Fruit fly (Drosophila melanogaster) whole organism, embryonic: ENCODE data around the gene CG31551.
A peak's percentile ranks its signal among the peaks of the same experiment; 100 is the strongest.

Experiments used
- Abd-B ChIP-seq: fragments of 200-800 bp; sonication (Bioruptor generic); optimal IDR thresholded peaks from 2 replicates; lab custom pipeline; 2018; ENCODE audit warnings: missing biosample characterization, mild to moderate bottlenecking, missing genetic modification characterization, moderate library complexity
- Bdp1 ChIP-seq: fragments of 200-800 bp; sonication (Bioruptor generic); optimal IDR thresholded peaks from 3 replicates; lab custom pipeline; 2016; ENCODE audit warnings: missing biosample characterization, missing genetic modification characterization
- Bgb ChIP-seq: fragments of 200-800 bp; sonication (Bioruptor generic); IDR thresholded peaks from 2 replicates; pipeline ENCODE4 v1.3.6; 2022; ENCODE audit warnings: missing biosample characterization, missing genetic modification characterization; ENCODE audit not compliant: partially characterized antibody
- CG11398 ChIP-seq: fragments of 200-800 bp; sonication (Bioruptor generic); optimal IDR thresholded peaks from 2 replicates; lab custom pipeline; 2016; ENCODE audit warnings: missing biosample characterization, missing genetic modification characterization
- CG14860 ChIP-seq: fragments of 200-800 bp; sonication (Bioruptor generic); IDR thresholded peaks from 3 replicates; pipeline ENCODE4 v1.3.6; 2022; ENCODE audit warnings: missing biosample characterization, missing genetic modification characterization; ENCODE audit not compliant: partially characterized antibody
- CG15073 ChIP-seq: fragments of 200-800 bp; sonication (Bioruptor generic); optimal IDR thresholded peaks from 2 replicates; lab custom pipeline; 2016; ENCODE audit warnings: missing biosample characterization, missing genetic modification characterization
- CG15514 ChIP-seq: fragments of 200-800 bp; sonication (Bioruptor generic); optimal IDR thresholded peaks from 3 replicates; lab custom pipeline; 2017; ENCODE audit warnings: missing biosample characterization, missing genetic modification characterization, mild to moderate bottlenecking, moderate library complexity, missing genetic modification reagents
- CG16813 ChIP-seq: fragments of 200-800 bp; sonication (Bioruptor generic); IDR thresholded peaks from 3 replicates; pipeline ENCODE4 v1.3.6; 2022; ENCODE audit warnings: missing biosample characterization, missing genetic modification characterization; ENCODE audit not compliant: partially characterized antibody
- CG16815 ChIP-seq: fragments of 200-800 bp; sonication (Bioruptor generic); optimal IDR thresholded peaks from 3 replicates; lab custom pipeline; 2017; ENCODE audit warnings: missing biosample characterization, mild to moderate bottlenecking, missing genetic modification characterization
- CG17328 ChIP-seq: fragments of 200-800 bp; sonication (Bioruptor generic); IDR thresholded peaks from 2 replicates; pipeline ENCODE4 v1.3.6; 2022; ENCODE audit warnings: missing biosample characterization, missing genetic modification characterization
- CG17359 ChIP-seq: fragments of 200-800 bp; sonication (Bioruptor generic); optimal IDR thresholded peaks from 3 replicates; lab custom pipeline; 2018; ENCODE audit warnings: missing biosample characterization, mild to moderate bottlenecking, missing genetic modification characterization, moderate library complexity
- CG1792 ChIP-seq: fragments of 200-800 bp; sonication (Bioruptor generic); optimal IDR thresholded peaks from 2 replicates; lab custom pipeline; 2016; ENCODE audit warnings: missing biosample characterization, missing genetic modification characterization
- CG18262 ChIP-seq: fragments of 200-800 bp; optimal IDR thresholded peaks from 3 replicates; lab custom pipeline; 2019; ENCODE audit warnings: missing biosample characterization, mild to moderate bottlenecking, missing genetic modification characterization, moderate library complexity
- CG2202 ChIP-seq: fragments of 200-800 bp; sonication (Bioruptor generic); optimal IDR thresholded peaks from 2 replicates; lab custom pipeline; 2018; ENCODE audit warnings: missing biosample characterization, mild to moderate bottlenecking, missing genetic modification characterization
- CG3281 ChIP-seq: fragments of 200-800 bp; sonication (Bioruptor generic); optimal IDR thresholded peaks from 3 replicates; lab custom pipeline; 2017; ENCODE audit warnings: missing biosample characterization, mild to moderate bottlenecking, missing genetic modification characterization
- CG4820 ChIP-seq: fragments of 200-800 bp; sonication (Bioruptor generic); optimal IDR thresholded peaks from 3 replicates; lab custom pipeline; 2016; ENCODE audit warnings: missing biosample characterization, missing genetic modification characterization
- CG6175 ChIP-seq: fragments of 200-800 bp; sonication (Bioruptor generic); IDR thresholded peaks from 3 replicates; pipeline ENCODE4 v1.3.6; 2022; ENCODE audit warnings: missing biosample characterization, missing genetic modification characterization
- CG6654 ChIP-seq: fragments of 200-800 bp; sonication (Bioruptor generic); optimal IDR thresholded peaks from 2 replicates; lab custom pipeline; 2017; ENCODE audit warnings: missing biosample characterization, mild to moderate bottlenecking, missing genetic modification characterization
- CG6813 ChIP-seq: fragments of 200-800 bp; sonication (Bioruptor generic); optimal IDR thresholded peaks from 2 replicates; lab custom pipeline; 2017; ENCODE audit warnings: missing biosample characterization, missing genetic modification characterization, mild to moderate bottlenecking, moderate library complexity, missing genetic modification reagents
- CG8290 ChIP-seq, 3 experiments: fragments of 200-800 bp; sonication (Bioruptor generic); optimal IDR thresholded peaks; 2 replicates each; lab custom pipeline; 2016 to 2019; ENCODE audit warnings: missing biosample characterization in 3 of 3, missing genetic modification characterization in 3 of 3, mild to moderate bottlenecking in 2 of 3, moderate library complexity in 1 of 3
- CG8924 ChIP-seq: fragments of 200-800 bp; optimal IDR thresholded peaks from 3 replicates; lab custom pipeline; 2019; ENCODE audit warnings: missing biosample characterization, mild to moderate bottlenecking, missing genetic modification characterization, moderate library complexity
- CG9609 ChIP-seq: fragments of 200-800 bp; sonication (Bioruptor generic); optimal IDR thresholded peaks from 3 replicates; lab custom pipeline; 2016; ENCODE audit warnings: missing biosample characterization, missing genetic modification characterization
- Chrac-16 ChIP-seq: fragments of 200-800 bp; sonication (Bioruptor generic); optimal IDR thresholded peaks from 3 replicates; lab custom pipeline; 2016; ENCODE audit warnings: missing biosample characterization, missing genetic modification characterization
- Dip3 ChIP-seq: fragments of 200-800 bp; sonication (Bioruptor generic); optimal IDR thresholded peaks from 3 replicates; lab custom pipeline; 2016; ENCODE audit warnings: missing biosample characterization, missing genetic modification characterization
- Ets65A ChIP-seq: fragments of 200-800 bp; sonication (Bioruptor generic); peaks from one replicate; lab custom pipeline; 2016; ENCODE audit warnings: missing biosample characterization, missing genetic modification characterization
- HLH3B ChIP-seq: fragments of 200-800 bp; sonication (Bioruptor generic); IDR thresholded peaks from 2 replicates; pipeline ENCODE4 v1.3.6; 2022; ENCODE audit warnings: missing biosample characterization, missing genetic modification characterization
- NFAT ChIP-seq: fragments of 200-800 bp; sonication (Bioruptor generic); IDR thresholded peaks from 2 replicates; pipeline ENCODE4 v1.3.6; 2022; ENCODE audit warnings: missing biosample characterization, missing genetic modification characterization
- Oli ChIP-seq: fragments of 200-800 bp; sonication (Bioruptor generic); optimal IDR thresholded peaks from 2 replicates; lab custom pipeline; 2018; ENCODE audit warnings: missing biosample characterization, mild to moderate bottlenecking, missing genetic modification characterization, moderate library complexity
- Ravus ChIP-seq: fragments of 200-800 bp; sonication (Bioruptor generic); IDR thresholded peaks from 2 replicates; pipeline ENCODE4 v1.3.6; 2022; ENCODE audit warnings: missing biosample characterization, missing genetic modification characterization
- Xrp1 ChIP-seq: fragments of 200-800 bp; sonication (Bioruptor generic); IDR thresholded peaks from 2 replicates; pipeline ENCODE4 v1.3.6; 2022; ENCODE audit warnings: missing biosample characterization, missing genetic modification characterization
- ab ChIP-seq: fragments of 200-800 bp; sonication (Bioruptor generic); optimal IDR thresholded peaks from 2 replicates; lab custom pipeline; 2016; ENCODE audit warnings: missing biosample characterization, missing genetic modification characterization
- aop ChIP-seq: fragments of 200-800 bp; sonication (Bioruptor generic); IDR thresholded peaks from 2 replicates; pipeline ENCODE4 v1.3.6; 2022; ENCODE audit warnings: missing biosample characterization, missing genetic modification characterization
- bowl ChIP-seq: fragments of 200-800 bp; sonication (Bioruptor generic); IDR thresholded peaks from 2 replicates; pipeline ENCODE4 v1.3.6; 2022; ENCODE audit warnings: missing biosample characterization, missing genetic modification characterization
- cas ChIP-seq: fragments of 200-800 bp; sonication (Bioruptor generic); IDR thresholded peaks from 2 replicates; pipeline ENCODE4 v1.3.6; 2022; ENCODE audit warnings: missing biosample characterization, missing genetic modification characterization
- corto ChIP-seq: fragments of 200-800 bp; sonication (Bioruptor generic); optimal IDR thresholded peaks from 2 replicates; lab custom pipeline; 2016; ENCODE audit warnings: missing biosample characterization, mild to moderate bottlenecking, missing genetic modification characterization, moderate library complexity
- crol ChIP-seq: fragments of 200-800 bp; sonication (Bioruptor generic); IDR thresholded peaks from 2 replicates; pipeline ENCODE4 v1.3.6; 2022; ENCODE audit warnings: missing biosample characterization, missing genetic modification characterization
- ems ChIP-seq: fragments of 200-800 bp; sonication (Bioruptor generic); optimal IDR thresholded peaks from 3 replicates; lab custom pipeline; 2016; ENCODE audit warnings: missing biosample characterization, missing genetic modification characterization
- en ChIP-seq: fragments of 200-800 bp; sonication (Bioruptor generic); optimal IDR thresholded peaks from 2 replicates; lab custom pipeline; 2016; ENCODE audit warnings: missing biosample characterization, missing genetic modification characterization
- fu2 ChIP-seq: fragments of 200-800 bp; sonication (Bioruptor generic); optimal IDR thresholded peaks from 2 replicates; lab custom pipeline; 2016; ENCODE audit warnings: missing biosample characterization, missing genetic modification characterization
- gcm ChIP-seq: fragments of 200-800 bp; sonication (Bioruptor generic); optimal IDR thresholded peaks from 2 replicates; lab custom pipeline; 2019; ENCODE audit warnings: missing biosample characterization, mild to moderate bottlenecking, missing genetic modification characterization, moderate library complexity
- hb ChIP-seq: fragments of 200-800 bp; sonication (Bioruptor generic); IDR thresholded peaks from 3 replicates; pipeline ENCODE4 v1.3.6; 2022; ENCODE audit warnings: missing biosample characterization, missing genetic modification characterization; ENCODE audit not compliant: partially characterized antibody
- jumu ChIP-seq: fragments of 200-800 bp; sonication (Bioruptor generic); optimal IDR thresholded peaks from 3 replicates; lab custom pipeline; 2016; ENCODE audit warnings: missing biosample characterization, missing genetic modification characterization
- nau ChIP-seq: fragments of 200-800 bp; sonication (Bioruptor generic); optimal IDR thresholded peaks from 3 replicates; lab custom pipeline; 2017; ENCODE audit warnings: missing biosample characterization, mild to moderate bottlenecking, missing genetic modification characterization, missing genetic modification reagents
- odd ChIP-seq: fragments of 200-800 bp; sonication (Bioruptor generic); optimal IDR thresholded peaks from 2 replicates; lab custom pipeline; 2017; ENCODE audit warnings: missing biosample characterization, mild to moderate bottlenecking, missing genetic modification characterization
- sim ChIP-seq: fragments of 200-800 bp; sonication (Bioruptor generic); IDR thresholded peaks from 2 replicates; pipeline ENCODE4 v1.3.6; 2022; ENCODE audit warnings: missing biosample characterization, missing genetic modification characterization
- sima ChIP-seq: fragments of 200-800 bp; sonication (Bioruptor generic); optimal IDR thresholded peaks from 2 replicates; lab custom pipeline; 2016; ENCODE audit warnings: missing biosample characterization, missing genetic modification characterization
- so ChIP-seq: fragments of 200-800 bp; sonication (Bioruptor generic); IDR thresholded peaks from 3 replicates; pipeline ENCODE4 v1.3.6; 2022; ENCODE audit warnings: missing biosample characterization, missing genetic modification characterization
- sob ChIP-seq: fragments of 200-800 bp; sonication (Bioruptor generic); IDR thresholded peaks from 2 replicates; pipeline ENCODE4 v1.3.6; 2022; ENCODE audit warnings: missing biosample characterization, missing genetic modification characterization
- tx ChIP-seq: fragments of 200-800 bp; sonication (Bioruptor generic); optimal IDR thresholded peaks from 2 replicates; lab custom pipeline; 2016; ENCODE audit warnings: missing biosample characterization, missing genetic modification characterization
- yki ChIP-seq: fragments of >200 bp; optimal IDR thresholded peaks from 3 replicates; lab custom pipeline; 2018

CG31551 gene

DNA sequence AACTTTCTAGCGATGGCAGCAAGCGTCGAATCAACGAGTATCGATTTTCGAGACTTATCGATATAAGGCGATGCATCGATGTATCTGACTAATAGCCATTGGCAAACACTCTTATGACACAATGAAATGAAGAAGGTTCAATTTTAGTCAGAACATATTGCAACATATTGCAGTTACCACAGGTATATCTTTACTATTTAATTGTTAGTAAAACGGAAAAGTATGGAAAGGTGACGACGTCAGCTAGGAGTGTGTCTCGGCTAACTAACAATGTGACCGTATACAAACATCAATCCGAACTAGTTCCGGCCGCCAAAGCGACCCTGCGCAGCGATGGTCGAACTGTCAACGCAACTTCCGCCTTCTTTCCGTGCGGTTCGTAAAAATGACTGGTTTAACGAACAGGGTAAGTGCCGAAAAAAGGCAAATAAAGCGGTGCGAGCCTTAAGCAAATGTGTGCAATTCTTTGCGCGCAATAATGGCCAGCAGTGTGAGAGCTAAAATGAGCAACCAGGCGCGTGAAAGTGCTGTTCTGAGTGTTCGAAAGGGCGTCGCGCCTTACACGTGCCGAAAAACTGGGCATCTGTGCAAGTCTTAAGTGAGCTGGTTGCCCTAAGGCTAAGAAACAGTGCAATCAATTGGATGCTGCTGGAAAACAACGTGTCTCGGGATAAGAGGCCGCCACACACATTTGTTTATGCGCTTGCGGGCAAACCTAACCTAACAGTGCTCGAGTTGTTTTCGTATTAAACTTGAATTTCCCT lies 3.4 kb upstream of the CG31551 start, which contains the start of the genes Dph4, Spec2 and RpL13A (continued):
- TF ChIP-seq CG6175 (GFP tag; lab: Robert Waterston, UW), result no peak
- TF ChIP-seq CG17359 (tag; lab: Kevin White, UChicago), result peak; percentile 88
- TF ChIP-seq cas, result no peak
- peak; percentile 95 for TF ChIP-seq CG9609 (GFP tag; lab: Kevin White, UChicago)
- TF ChIP-seq sim, result no peak
- no peak for TF ChIP-seq NFAT (GFP tag; lab: Robert Waterston, UW)
- TF ChIP-seq jumu, result peak; percentile 81
- no peak for TF ChIP-seq CG16813
- TF ChIP-seq hb (GFP tag; lab: Robert Waterston, UW), result no peak
- TF ChIP-seq aop (GFP tag; lab: Robert Waterston, UW), result no peak
- peak; percentile 64 for TF ChIP-seq Oli (tag; lab: Kevin White, UChicago)
- no peak for TF ChIP-seq Ravus
- TF ChIP-seq sima (GFP tag; lab: Kevin White, UChicago), result peak; percentile 82
- peak; percentile 88 for TF ChIP-seq ems (GFP tag; lab: Kevin White, UChicago)
- TF ChIP-seq CG6654, result peak; percentile 74
- TF ChIP-seq CG1792 (GFP tag; lab: Kevin White, UChicago), result peak; percentile 88
- TF ChIP-seq CG8290 (GFP tag; optimal IDR thresholded peaks at IDR 0.05; lab: Kevin White, UChicago), result peak; percentile 95
- peak; percentile 88 to 97 for TF ChIP-seq CG8290 (tag; optimal IDR thresholded peaks at IDR 0.05; lab: Kevin White, UChicago)
- TF ChIP-seq Chrac-16, result peak; percentile 57
- TF ChIP-seq CG18262 (tag; lab: Kevin White, UChicago), result peak; percentile 82
- peak; percentile 96 for TF ChIP-seq CG3281 (GFP tag; lab: Kevin White, UChicago)
- no peak for TF ChIP-seq Bgb (GFP tag; lab: Robert Waterston, UW)
- TF ChIP-seq fu2 (GFP tag; lab: Kevin White, UChicago), result peak; percentile 88
- no peak for TF ChIP-seq CG14860 (GFP tag; lab: Robert Waterston, UW)
- peak; percentile 100 for TF ChIP-seq CG15514
- peak; percentile 16 for TF ChIP-seq ab
- TF ChIP-seq CG15073, result no peak
- TF ChIP-seq CG4820 (GFP tag; lab: Kevin White, UChicago), result peak; percentile 75
- peak; percentile 95 for TF ChIP-seq CG6813
- no peak for TF ChIP-seq so (GFP tag; lab: Robert Waterston, UW)
- no peak for TF ChIP-seq sob (GFP tag; lab: Robert Waterston, UW)
- TF ChIP-seq CG16815 (GFP tag; lab: Kevin White, UChicago), result peak; percentile 71
- no peak for TF ChIP-seq CG17328 (GFP tag; lab: Robert Waterston, UW)
- TF ChIP-seq Bdp1 (GFP tag; lab: Kevin White, UChicago), result peak; percentile 88
- TF ChIP-seq yki (lab: Kevin White, UChicago), result no peak
- TF ChIP-seq crol (GFP tag; lab: Robert Waterston, UW), result no peak
- no peak for TF ChIP-seq bowl
- TF ChIP-seq Abd-B, result no peak
- peak; percentile 87 for TF ChIP-seq CG8924 (tag; lab: Kevin White, UChicago)
- TF ChIP-seq Ets65A (GFP tag; lab: Kevin White, UChicago), result peak; percentile 98
- TF ChIP-seq gcm (GFP tag; lab: Kevin White, UChicago), result peak; percentile 90
- no peak for TF ChIP-seq corto (GFP tag; lab: Kevin White, UChicago)
- TF ChIP-seq Xrp1, result no peak
- TF ChIP-seq tx (GFP tag; lab: Kevin White, UChicago), result peak; percentile 52
- TF ChIP-seq CG2202 (tag; lab: Kevin White, UChicago), result peak; percentile 83
- TF ChIP-seq odd (GFP tag; lab: Kevin White, UChicago), result peak; percentile 95
- peak; percentile 92 for TF ChIP-seq en (GFP tag; lab: Kevin White, UChicago)
- peak; percentile 92 for TF ChIP-seq CG11398 (GFP tag; lab: Kevin White, UChicago)
- TF ChIP-seq Dip3 (GFP tag; lab: Kevin White, UChicago), result peak; percentile 89
- TF ChIP-seq nau (GFP tag; lab: Kevin White, UChicago), result peak; percentile 94
- TF ChIP-seq HLH3B (GFP tag; lab: Robert Waterston, UW), result no peak
